Worm (Caenorhabditis elegans) whole organism, L2 larva: ENCODE results near the gene ZK662.2.

Source experiments
- C34F6.9 ChIP-seq: fragments of 150-350 bp; optimal IDR thresholded peaks from 2 replicates; lab custom pipeline; 2014; ENCODE audit warnings: missing biosample characterization, missing genetic modification characterization
- R02D3.7 ChIP-seq: fragments of 150-350 bp; optimal IDR thresholded peaks from 2 replicates; lab custom pipeline; 2014; ENCODE audit warnings: missing biosample characterization, missing genetic modification characterization
- Y55F3AM.14 ChIP-seq: fragments of 200-800 bp; sonication (Bioruptor generic); optimal IDR thresholded peaks from 2 replicates; lab custom pipeline; 2018; ENCODE audit warnings: mild to moderate bottlenecking, missing genetic modification characterization, missing compliant biosample characterization
- ZK546.5 ChIP-seq: sonication (generic microtip); optimal IDR thresholded peaks from 2 replicates; lab custom pipeline; 2017; ENCODE audit warnings: missing biosample characterization, missing genetic modification characterization
- alr-1 ChIP-seq: fragments of 150-350 bp; optimal IDR thresholded peaks from 2 replicates; lab custom pipeline; 2014; ENCODE audit warnings: missing biosample characterization, missing genetic modification characterization
- blmp-1 ChIP-seq: sonication (generic microtip); optimal IDR thresholded peaks from 2 replicates; lab custom pipeline; 2017; ENCODE audit warnings: missing genetic modification characterization, mild to moderate bottlenecking, missing compliant biosample characterization, antibody characterized with exemption, moderate library complexity; ENCODE audit not compliant: insufficient read depth
- crh-2 ChIP-seq: sonication (generic microtip); optimal IDR thresholded peaks from 2 replicates; lab custom pipeline; 2017; ENCODE audit warnings: missing biosample characterization, missing genetic modification characterization
- dmd-4 ChIP-seq: sonication (generic microtip); optimal IDR thresholded peaks from 2 replicates; lab custom pipeline; 2017; ENCODE audit warnings: missing biosample characterization, missing genetic modification characterization
- lin-11 ChIP-seq: fragments of 150-350 bp; sonication (generic microtip); optimal IDR thresholded peaks from 2 replicates; lab custom pipeline; 2014; ENCODE audit warnings: missing biosample characterization, missing genetic modification characterization, inconsistent platforms, mixed read lengths
- lin-13 ChIP-seq: fragments of 150-350 bp; optimal IDR thresholded peaks from 2 replicates; lab custom pipeline; 2014; ENCODE audit warnings: missing biosample characterization, missing genetic modification reagents, missing genetic modification characterization
- lin-39 ChIP-seq: fragments of 150-350 bp; optimal IDR thresholded peaks from 2 replicates; lab custom pipeline; 2014; ENCODE audit warnings: missing biosample characterization, missing genetic modification reagents, missing genetic modification characterization
- lsy-2 ChIP-seq, 2 experiments: fragments of 150-350 bp in 1 of 2; sonication (generic microtip) in 1 of 2; optimal IDR thresholded peaks; 2 replicates each; lab custom pipeline; 2014 to 2017; ENCODE audit warnings: missing biosample characterization in 2 of 2, missing genetic modification characterization in 2 of 2
- mab-5 ChIP-seq: fragments of 150-350 bp; optimal IDR thresholded peaks from 2 replicates; lab custom pipeline; 2014; ENCODE audit warnings: missing biosample characterization, missing genetic modification characterization
- mdl-1 ChIP-seq, 2 experiments: fragments of 150-350 bp in 1 of 2; sonication (generic microtip) in 1 of 2; optimal IDR thresholded peaks; 2 replicates each; lab custom pipeline; 2017; ENCODE audit warnings: missing biosample characterization in 2 of 2, missing genetic modification characterization in 2 of 2
- nhr-12 ChIP-seq: fragments of 150-350 bp; optimal IDR thresholded peaks from 2 replicates; lab custom pipeline; 2014; ENCODE audit warnings: missing biosample characterization, missing genetic modification characterization
- nhr-129 ChIP-seq: fragments of 150-350 bp; optimal IDR thresholded peaks from 2 replicates; lab custom pipeline; 2014; ENCODE audit warnings: missing biosample characterization, missing genetic modification characterization
- nhr-23 ChIP-seq: fragments of 150-350 bp; optimal IDR thresholded peaks from 2 replicates; lab custom pipeline; 2014; ENCODE audit warnings: missing biosample characterization, missing genetic modification reagents, missing genetic modification characterization
- nhr-237 ChIP-seq: fragments of 150-350 bp; optimal IDR thresholded peaks from 2 replicates; lab custom pipeline; 2014; ENCODE audit warnings: missing biosample characterization, missing genetic modification characterization
- nhr-77 ChIP-seq: fragments of 150-350 bp; optimal IDR thresholded peaks from 2 replicates; lab custom pipeline; 2014; ENCODE audit warnings: missing biosample characterization, missing genetic modification characterization
- sem-4 ChIP-seq: fragments of 150-350 bp; optimal IDR thresholded peaks from 2 replicates; lab custom pipeline; 2014; ENCODE audit warnings: missing biosample characterization, missing genetic modification reagents, missing genetic modification characterization
- skn-1 ChIP-seq: sonication (generic microtip); optimal IDR thresholded peaks from 2 replicates; lab custom pipeline; 2017; ENCODE audit warnings: missing biosample characterization, missing genetic modification characterization
- sma-9 ChIP-seq, 2 experiments: fragments of 150-350 bp in 1 of 2; sonication (generic microtip) in 1 of 2; optimal IDR thresholded peaks; 2 replicates each; lab custom pipeline; 2014 to 2016; ENCODE audit warnings: missing genetic modification characterization in 2 of 2, mild to moderate bottlenecking in 1 of 2, missing biosample characterization in 1 of 2, missing compliant biosample characterization in 1 of 2, missing genetic modification reagents in 1 of 2, moderate library complexity in 1 of 2
- snpc-4 ChIP-seq: fragments of 150-350 bp; optimal IDR thresholded peaks from 2 replicates; lab custom pipeline; 2014; ENCODE audit warnings: missing biosample characterization, missing genetic modification characterization
- unc-55 ChIP-seq: fragments of 150-350 bp; sonication (generic microtip); optimal IDR thresholded peaks from 3 replicates; lab custom pipeline; 2014; ENCODE audit warnings: missing biosample characterization, missing genetic modification reagents, missing genetic modification characterization
- unc-62 ChIP-seq: fragments of 150-350 bp; optimal IDR thresholded peaks from 2 replicates; lab custom pipeline; 2014; ENCODE audit warnings: missing biosample characterization, missing genetic modification reagents, missing genetic modification characterization
- ztf-1 ChIP-seq: fragments of 200-800 bp; sonication (Bioruptor generic); conservative IDR thresholded peaks from 2 replicates; pipeline ENCODE4 v1.3.6; 2022; ENCODE audit warnings: missing genetic modification characterization, missing compliant biosample characterization
- ztf-11 ChIP-seq: sonication (generic microtip); optimal IDR thresholded peaks from 2 replicates; lab custom pipeline; 2017; ENCODE audit warnings: missing biosample characterization, missing genetic modification characterization
- ztf-4 ChIP-seq: fragments of 150-350 bp; optimal IDR thresholded peaks from 2 replicates; lab custom pipeline; 2014; ENCODE audit warnings: missing biosample characterization, missing genetic modification characterization

The ZK662.2 gene

ce11 chrX:15696400-15696799, at the start of gene ZK662.2:
Gene ZK662.2 (plus strand): TSS chrX:15696700.
- no peak for TF ChIP-seq nhr-237 (tag; lab: Kevin White, UChicago)

DNA sequence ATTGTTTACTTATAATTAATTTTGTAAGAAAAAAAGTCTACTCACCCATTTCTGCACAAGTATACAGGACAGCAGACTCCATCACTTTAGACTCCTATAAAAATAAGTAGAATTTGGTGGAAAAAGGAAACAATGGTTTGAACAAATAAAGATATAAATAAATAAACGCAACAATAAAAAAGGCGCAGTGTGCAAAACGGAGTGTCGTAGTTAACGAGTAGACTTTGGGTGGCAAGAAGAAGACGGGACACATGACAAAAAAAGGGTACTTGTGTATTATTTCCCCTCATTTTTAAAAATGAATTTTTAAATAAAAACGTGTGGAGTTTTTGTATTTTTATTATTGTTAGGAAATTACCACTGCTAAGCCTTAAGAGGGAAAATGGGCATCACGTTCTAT, 49.2 kb upstream of the ZK662.2 start, which contains the start of gene F59D12.5:
Gene F59D12.5, minus strand, starts transcription at position 94 of the 400 bp plus-strand sequence.
- peak; percentile 1 for TF ChIP-seq sma-9 (GFP tag; optimal IDR thresholded peaks at IDR 0.05; lab: Kevin White, UChicago)
- no peak for TF ChIP-seq sma-9 (tag; optimal IDR thresholded peaks at IDR 0.05; lab: Kevin White, UChicago)
- no peak for TF ChIP-seq nhr-23 (tag; lab: Kevin White, UChicago)
- no peak for TF ChIP-seq ZK546.5 (tag; lab: Kevin White, UChicago)
- peak in 1 of 2 experiments; percentile 11 for TF ChIP-seq lsy-2 (tag; optimal IDR thresholded peaks at IDR 0.05; lab: Kevin White, UChicago)
- no peak for TF ChIP-seq crh-2 (tag; lab: Kevin White, UChicago)
- TF ChIP-seq R02D3.7, result no peak
- TF ChIP-seq lin-39 (tag; lab: Kevin White, UChicago), result no peak
- no peak for TF ChIP-seq nhr-77 (tag; lab: Kevin White, UChicago)
- no peak for TF ChIP-seq nhr-12 (tag; lab: Kevin White, UChicago)
- peak; percentile 45 for TF ChIP-seq unc-55 (GFP tag; lab: Kevin White, UChicago)
- TF ChIP-seq nhr-237 (tag; lab: Kevin White, UChicago), result no peak
- peak; percentile 35 for TF ChIP-seq C34F6.9 (tag; lab: Kevin White, UChicago)
- TF ChIP-seq lin-11 (tag; lab: Kevin White, UChicago), result no peak
- TF ChIP-seq skn-1 (tag; lab: Kevin White, UChicago), result no peak
- TF ChIP-seq alr-1 (tag; lab: Kevin White, UChicago), result no peak
- no peak for TF ChIP-seq nhr-129 (tag; lab: Kevin White, UChicago)
- TF ChIP-seq, all 48 proteins: peak for 4

DNA sequence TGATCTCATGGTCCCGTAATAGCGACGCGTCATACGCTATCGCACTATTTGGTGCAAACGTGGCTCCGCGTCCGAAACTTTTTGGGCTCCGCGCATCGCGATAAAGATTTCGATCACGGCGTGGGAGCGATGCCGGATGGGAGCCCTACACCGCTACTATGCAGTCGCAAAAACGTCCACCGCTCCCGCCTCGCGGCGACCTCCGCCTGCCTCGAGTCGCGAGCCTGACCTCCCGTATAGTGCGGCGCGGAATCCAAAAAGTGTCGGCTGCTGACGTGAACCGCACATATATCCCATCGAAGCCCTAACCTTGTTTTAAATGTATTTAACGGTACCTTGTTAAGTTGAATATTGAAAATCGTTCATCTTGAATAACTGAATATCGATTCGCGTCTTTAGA, 46.1 kb upstream of the ZK662.2 start:
- TF ChIP-seq nhr-129 (tag; lab: Kevin White, UChicago) (no peak), nhr-12 (tag; lab: Kevin White, UChicago) (no peak), mab-5 (no peak), nhr-77 (tag; lab: Kevin White, UChicago) (no peak), nhr-23 (tag; lab: Kevin White, UChicago) (no peak), snpc-4 (tag; lab: Kevin White, UChicago) (peak; percentile 1), skn-1 (tag; lab: Kevin White, UChicago) (no peak)

DNA sequence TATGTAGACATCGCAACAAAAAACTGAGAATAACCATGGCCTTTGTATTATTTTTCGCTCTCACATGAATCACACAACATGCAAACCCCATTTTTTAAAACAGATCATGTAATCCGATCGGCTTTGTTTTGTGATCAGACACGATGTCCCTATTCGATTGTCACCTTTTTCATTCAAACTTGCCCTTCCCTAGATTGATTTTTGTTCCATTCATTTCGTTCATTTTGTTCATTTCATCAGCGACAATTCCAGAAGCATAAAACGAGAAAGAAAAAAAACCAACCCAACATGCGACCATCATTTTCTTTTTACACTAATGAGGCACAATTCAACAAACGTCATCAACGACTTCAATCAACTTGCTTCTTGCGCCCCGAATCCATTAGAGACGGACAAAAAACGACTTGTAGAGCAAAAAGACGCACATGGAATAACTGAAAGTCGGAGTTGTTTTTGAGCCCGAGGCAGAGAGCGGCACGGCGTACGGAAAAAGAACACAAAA, 45.5 kb upstream of the ZK662.2 start, which contains the start of gene F59D12.3:
Gene F59D12.3, minus strand, starts transcription at position 51 of the 502 bp plus-strand sequence.
- TF ChIP-seq sem-4 (tag; lab: Kevin White, UChicago) (no peak), ztf-4 (tag; lab: Kevin White, UChicago) (no peak), dmd-4 (tag; lab: Kevin White, UChicago) (no peak), unc-55 (GFP tag; lab: Kevin White, UChicago) (no peak), lin-39 (tag; lab: Kevin White, UChicago) (no peak), ztf-1 (GFP tag; lab: Robert Waterston, UW) (no peak), sma-9 (GFP tag; optimal IDR thresholded peaks at IDR 0.05; lab: Kevin White, UChicago) (no peak), sma-9 (tag; optimal IDR thresholded peaks at IDR 0.05; lab: Kevin White, UChicago) (no peak), ztf-11 (tag; lab: Kevin White, UChicago) (no peak), mdl-1 (tag; optimal IDR thresholded peaks at IDR 0.05; lab: Kevin White, UChicago) (no peak), blmp-1 (tag; lab: Kevin White, UChicago) (no peak), nhr-129 (tag; lab: Kevin White, UChicago) (no peak), unc-62 (GFP tag; lab: Kevin White, UChicago) (no peak), lin-13 (GFP tag; lab: Kevin White, UChicago) (no peak), nhr-237 (tag; lab: Kevin White, UChicago) (no peak), Y55F3AM.14 (GFP tag; lab: Kevin White, UChicago) (no peak)
- TF ChIP-seq, all 48 proteins: peak for 0

DNA sequence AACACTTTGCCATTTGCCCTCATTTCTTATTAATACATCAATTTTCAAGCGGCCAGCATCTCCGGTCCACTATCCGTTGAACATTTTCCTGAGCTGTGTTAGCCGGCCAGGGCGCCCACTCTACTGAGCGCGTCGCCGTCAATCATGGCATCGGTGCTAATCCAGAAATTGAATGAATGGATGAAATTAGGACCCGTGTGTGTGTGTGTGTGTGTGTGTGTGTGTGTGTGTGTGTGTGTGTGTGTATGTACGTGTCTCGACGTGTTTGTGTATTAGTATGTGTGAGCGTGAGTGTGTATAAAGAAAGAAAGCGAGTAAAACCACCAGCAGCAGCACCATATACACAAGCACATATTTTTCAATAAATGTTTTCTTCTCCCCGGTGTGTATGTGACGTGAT, 43.3 kb upstream of the ZK662.2 start:
- peak; percentile 6 for TF ChIP-seq crh-2 (tag; lab: Kevin White, UChicago)
- TF ChIP-seq lsy-2 (tag; optimal IDR thresholded peaks at IDR 0.05; lab: Kevin White, UChicago), result peak in 1 of 2 experiments; percentile 6
- TF ChIP-seq ztf-11 (tag; lab: Kevin White, UChicago), result no peak
- peak; percentile 77 for TF ChIP-seq unc-55 (GFP tag; lab: Kevin White, UChicago)
- no peak for TF ChIP-seq R02D3.7
- TF ChIP-seq C34F6.9 (tag; lab: Kevin White, UChicago), result peak; percentile 17
- TF ChIP-seq lin-39 (tag; lab: Kevin White, UChicago), result no peak
